ENCODE assay signal across 7 worm cellular contexts in the genomic region with DNA sequence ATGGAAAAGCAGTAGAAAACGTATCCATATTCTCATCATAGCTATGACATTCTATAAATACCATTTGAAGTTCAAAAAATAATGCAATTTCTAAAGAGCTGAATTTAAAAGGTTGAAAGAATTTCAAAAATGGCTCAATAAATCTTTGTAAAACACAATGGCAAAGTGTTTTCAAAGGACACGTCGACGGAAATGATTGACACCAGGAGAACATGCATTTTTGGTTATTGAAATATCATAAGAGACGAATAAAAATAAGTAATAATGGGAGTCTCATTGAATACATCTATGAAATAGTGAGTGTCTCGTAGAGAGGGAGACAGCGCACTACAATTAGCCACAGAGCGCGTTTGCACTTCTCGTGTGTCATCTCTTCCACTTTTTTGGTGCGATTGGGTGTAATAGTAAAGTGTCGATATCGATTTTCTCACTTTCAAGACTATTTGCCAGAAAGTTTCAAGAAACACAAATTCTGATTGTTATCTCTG.
TF ChIP-seq lines count a peak whose summit lies in the region.

TSS of gene T04F8.2 (minus strand) at position 51 of the 488 bp plus-strand sequence.

TF ChIP-seq in whole organism, L1 larva, 84 proteins besides CTCF, POLR2A, EP300 and RAD21 (continued from another document and continues in another):
- peak; percentile 66 for TF ChIP-seq nhr-47 (tag; optimal IDR thresholded peaks at IDR 0.05; lab: Kevin White, UChicago)
- TF ChIP-seq zip-4 (GFP tag; optimal IDR thresholded peaks at IDR 0.05; lab: Kevin White, UChicago): no peak
- peak; percentile 30 for TF ChIP-seq fos-1 (tag; optimal IDR thresholded peaks at IDR 0.05; lab: Kevin White, UChicago)
- TF ChIP-seq fkh-10 (GFP tag; optimal IDR thresholded peaks at IDR 0.05; lab: Kevin White, UChicago): no peak
- peak; percentile 82 for TF ChIP-seq nhr-20 (tag; optimal IDR thresholded peaks at IDR 0.05; lab: Kevin White, UChicago)
- no peak for TF ChIP-seq unc-30 (tag; optimal IDR thresholded peaks at IDR 0.05; lab: Kevin White, UChicago)
- TF ChIP-seq lin-15B (tag; optimal IDR thresholded peaks at IDR 0.05; lab: Kevin White, UChicago): peak; percentile 32
- TF ChIP-seq tlp-1 (tag; optimal IDR thresholded peaks at IDR 0.05; lab: Kevin White, UChicago): no peak
- no peak for TF ChIP-seq aha-1 (tag; optimal IDR thresholded peaks at IDR 0.05; lab: Kevin White, UChicago)
- TF ChIP-seq mep-1 (tag; optimal IDR thresholded peaks at IDR 0.05; lab: Kevin White, UChicago): peak; percentile 85
- TF ChIP-seq nhr-12 (tag; optimal IDR thresholded peaks at IDR 0.05; lab: Kevin White, UChicago): no peak
- TF ChIP-seq fkh-4 (tag; optimal IDR thresholded peaks at IDR 0.05; lab: Kevin White, UChicago; ENCODE audit: borderline replicate concordance): no peak
- TF ChIP-seq ztf-4 (tag; optimal IDR thresholded peaks at IDR 0.05; lab: Kevin White, UChicago): no peak
- no peak for TF ChIP-seq snpc-4 (tag; optimal IDR thresholded peaks at IDR 0.05; lab: Kevin White, UChicago)
- peak; percentile 72 for TF ChIP-seq nhr-71 (tag; optimal IDR thresholded peaks at IDR 0.05; lab: Kevin White, UChicago)
- TF ChIP-seq hlh-4 (tag; optimal IDR thresholded peaks at IDR 0.05; lab: Kevin White, UChicago): no peak
- no peak for TF ChIP-seq ceh-88 (GFP tag; IDR thresholded peaks at IDR 0.05; lab: Robert Waterston, UW)
- TF ChIP-seq pag-3 (tag; optimal IDR thresholded peaks at IDR 0.05; lab: Kevin White, UChicago; ENCODE audit: borderline replicate concordance, insufficient read depth): no peak

TF ChIP-seq in whole organism, L2 larva, 48 proteins besides CTCF, POLR2A, EP300 and RAD21 (continued from another document):
- TF ChIP-seq mbf-1 (tag; optimal IDR thresholded peaks at IDR 0.05; lab: Kevin White, UChicago) (no peak), nhr-129 (tag; optimal IDR thresholded peaks at IDR 0.05; lab: Kevin White, UChicago) (peak; percentile 84), sma-3 (GFP tag; optimal IDR thresholded peaks at IDR 0.05; lab: Kevin White, UChicago) (peak; percentile 29), unc-55 (GFP tag; optimal IDR thresholded peaks at IDR 0.05; lab: Kevin White, UChicago) (peak; percentile 77), C34F6.9 (tag; optimal IDR thresholded peaks at IDR 0.05; lab: Kevin White, UChicago) (peak; percentile 77), nhr-21 (tag; optimal IDR thresholded peaks at IDR 0.05; lab: Kevin White, UChicago) (peak; percentile 33), ceh-16 (tag; optimal IDR thresholded peaks at IDR 0.05; lab: Kevin White, UChicago) (peak; percentile 32), crh-2 (tag; optimal IDR thresholded peaks at IDR 0.05; lab: Kevin White, UChicago) (peak; percentile 69), elt-1 (tag; optimal IDR thresholded peaks at IDR 0.05; lab: Kevin White, UChicago) (no peak), peb-1 (tag; optimal IDR thresholded peaks at IDR 0.05; lab: Kevin White, UChicago) (no peak), nhr-25 (tag; optimal IDR thresholded peaks at IDR 0.05; lab: Kevin White, UChicago) (peak; percentile 63), lsy-2 (tag; optimal IDR thresholded peaks at IDR 0.05; lab: Kevin White, UChicago) (peak in 1 of 2 experiments; percentile 67), fos-1 (tag; optimal IDR thresholded peaks at IDR 0.05; lab: Kevin White, UChicago) (peak; percentile 82), unc-62 (GFP tag; optimal IDR thresholded peaks at IDR 0.05; lab: Kevin White, UChicago) (no peak)

TF ChIP-seq in whole organism, L3 larva, 47 proteins besides CTCF, POLR2A, EP300 and RAD21 (continued from another document and continues in another):
- TF ChIP-seq hmg-11 (tag; optimal IDR thresholded peaks at IDR 0.05; lab: Kevin White, UChicago) (peak; percentile 59), snpc-4 (tag; optimal IDR thresholded peaks at IDR 0.05; lab: Kevin White, UChicago) (peak; percentile 58), fkh-2 (tag; optimal IDR thresholded peaks at IDR 0.05; lab: Kevin White, UChicago) (no peak), mdl-1 (tag; optimal IDR thresholded peaks at IDR 0.05; lab: Kevin White, UChicago) (no peak), daf-12 (tag; optimal IDR thresholded peaks at IDR 0.05; lab: Kevin White, UChicago) (no peak), aly-2 (tag; optimal IDR thresholded peaks at IDR 0.05; lab: Kevin White, UChicago) (no peak), zag-1 (tag; optimal IDR thresholded peaks at IDR 0.05; lab: Kevin White, UChicago) (no peak), fkh-10 (GFP tag; optimal IDR thresholded peaks at IDR 0.05; lab: Kevin White, UChicago) (no peak), elt-2 (tag; optimal IDR thresholded peaks at IDR 0.05; lab: Kevin White, UChicago) (peak; percentile 50), nhr-28 (tag; optimal IDR thresholded peaks at IDR 0.05; lab: Kevin White, UChicago) (no peak), ama-1 (optimal IDR thresholded peaks at IDR 0.05; lab: Kevin White, UChicago) (no peak), unc-62 (GFP tag; optimal IDR thresholded peaks at IDR 0.05; lab: Kevin White, UChicago) (no peak), sea-2 (GFP tag; optimal IDR thresholded peaks at IDR 0.05; lab: Kevin White, UChicago) (no peak), egl-27 (tag; optimal IDR thresholded peaks at IDR 0.05; lab: Kevin White, UChicago) (no peak), ztf-11 (tag; optimal IDR thresholded peaks at IDR 0.05; lab: Kevin White, UChicago) (no peak), skn-1 (tag; optimal IDR thresholded peaks at IDR 0.05; lab: Kevin White, UChicago) (peak; percentile 58), unc-39 (tag; optimal IDR thresholded peaks at IDR 0.05; lab: Kevin White, UChicago) (no peak), mml-1 (tag; optimal IDR thresholded peaks at IDR 0.05; lab: Kevin White, UChicago) (no peak), nhr-237 (tag; optimal IDR thresholded peaks at IDR 0.05; lab: Kevin White, UChicago) (no peak), lsy-12 (tag; optimal IDR thresholded peaks at IDR 0.05; lab: Kevin White, UChicago) (no peak), ceh-9 (tag; optimal IDR thresholded peaks at IDR 0.05; lab: Kevin White, UChicago) (no peak)

TF ChIP-seq in whole organism, L4 larva, 104 proteins besides CTCF, POLR2A, EP300 and RAD21 (continued from another document and continues in another):
- TF ChIP-seq fkh-10 (GFP tag; optimal IDR thresholded peaks at IDR 0.05; lab: Kevin White, UChicago) (no peak), nhr-25 (tag; optimal IDR thresholded peaks at IDR 0.05; lab: Kevin White, UChicago; ENCODE audit: borderline replicate concordance, insufficient read depth) (peak; percentile 57), daf-8 (GFP tag; IDR thresholded peaks at IDR 0.05; lab: Robert Waterston, UW) (no peak), spr-1 (tag; optimal IDR thresholded peaks at IDR 0.05; lab: Kevin White, UChicago) (no peak), dpl-1 (GFP tag; optimal IDR thresholded peaks at IDR 0.05; lab: Kevin White, UChicago) (peak; percentile 42), zfp-3 (GFP tag; conservative IDR thresholded peaks at IDR 0.05; lab: Robert Waterston, UW) (no peak), attf-4 (tag; optimal IDR thresholded peaks at IDR 0.05; lab: Kevin White, UChicago) (no peak), R02D3.7 (tag; optimal IDR thresholded peaks at IDR 0.05; lab: Kevin White, UChicago) (no peak), unc-62 (GFP tag; optimal IDR thresholded peaks at IDR 0.05 in 1 of 2; lab: Kevin White, UChicago) (peak in 1 of 2 experiments; percentile 98), unc-62 (tag; optimal IDR thresholded peaks at IDR 0.05; lab: Kevin White, UChicago) (no peak), tra-1 (GFP tag; IDR thresholded peaks at IDR 0.05; lab: Robert Waterston, UW) (0 out of 2 replicates have a peak, but pooled peaks have one; percentile 21), gei-8 (GFP tag; optimal IDR thresholded peaks at IDR 0.05; lab: Kevin White, UChicago) (no peak), nhr-10 (tag; optimal IDR thresholded peaks at IDR 0.05; lab: Kevin White, UChicago) (no peak), lir-3 (tag; optimal IDR thresholded peaks at IDR 0.05; lab: Kevin White, UChicago) (no peak), mep-1 (tag; optimal IDR thresholded peaks at IDR 0.05; lab: Kevin White, UChicago) (peak; percentile 82), hmg-1.1 (GFP tag; IDR thresholded peaks at IDR 0.05; lab: Robert Waterston, UW) (peak; percentile 60), F49E8.2 (tag; optimal IDR thresholded peaks at IDR 0.05; lab: Kevin White, UChicago; ENCODE audit: borderline replicate concordance) (no peak), lsy-2 (tag; optimal IDR thresholded peaks at IDR 0.05; lab: Kevin White, UChicago) (peak in 1 of 2 experiments; percentile 77), lin-15B (tag; optimal IDR thresholded peaks at IDR 0.05; lab: Kevin White, UChicago) (no peak)

TF ChIP-seq in whole organism, late embryonic, 69 proteins besides CTCF, POLR2A, EP300 and RAD21 (continued from another document):
- no peak for TF ChIP-seq K09A11.1 (tag; optimal IDR thresholded peaks at IDR 0.05; lab: Kevin White, UChicago; ENCODE audit: insufficient read depth)
- no peak for TF ChIP-seq pha-4 (tag; optimal IDR thresholded peaks at IDR 0.05; lab: Kevin White, UChicago)
- TF ChIP-seq sdc-2 (tag; optimal IDR thresholded peaks at IDR 0.05; lab: Kevin White, UChicago): peak; percentile 32
- TF ChIP-seq ceh-45 (GFP tag; IDR thresholded peaks at IDR 0.05; lab: Robert Waterston, UW): no peak
- peak; percentile 53 for TF ChIP-seq nfya-1 (tag; optimal IDR thresholded peaks at IDR 0.05; lab: Kevin White, UChicago)
- no peak for TF ChIP-seq sox-2 (GFP tag; IDR thresholded peaks at IDR 0.05; lab: Robert Waterston, UW)
- TF ChIP-seq ceh-22 (tag; optimal IDR thresholded peaks at IDR 0.05; lab: Kevin White, UChicago): no peak
- no peak for TF ChIP-seq gmeb-2 (tag; optimal IDR thresholded peaks at IDR 0.05; lab: Kevin White, UChicago)
- TF ChIP-seq lim-6 (tag; optimal IDR thresholded peaks at IDR 0.05; lab: Kevin White, UChicago): no peak
- TF ChIP-seq tbx-2 (tag; optimal IDR thresholded peaks at IDR 0.05; lab: Kevin White, UChicago): peak; percentile 5
- no peak for TF ChIP-seq pat-9 (tag; optimal IDR thresholded peaks at IDR 0.05; lab: Kevin White, UChicago)
- no peak for TF ChIP-seq rnt-1 (tag; optimal IDR thresholded peaks at IDR 0.05; lab: Kevin White, UChicago)
TF ChIP-seq in whole organism, late embryonic: peak in this region for 8.

TF ChIP-seq in whole organism, mixed stage, embryonic, 35 proteins besides CTCF, POLR2A, EP300 and RAD21 (continued from another document):
- TF ChIP-seq sptf-1 (tag; optimal IDR thresholded peaks at IDR 0.05; lab: Kevin White, UChicago) (peak; percentile 24), nhr-2 (tag; optimal IDR thresholded peaks at IDR 0.05; lab: Kevin White, UChicago) (no peak), sem-2 (GFP tag; optimal IDR thresholded peaks at IDR 0.05; lab: Kevin White, UChicago) (no peak), snpc-4 (tag; optimal IDR thresholded peaks at IDR 0.05; lab: Kevin White, UChicago) (no peak), lin-32 (GFP tag; optimal IDR thresholded peaks at IDR 0.05; lab: Kevin White, UChicago) (no peak), nhr-237 (tag; optimal IDR thresholded peaks at IDR 0.05; lab: Kevin White, UChicago) (no peak), mls-2 (tag; optimal IDR thresholded peaks at IDR 0.05; lab: Kevin White, UChicago) (no peak), unc-39 (tag; optimal IDR thresholded peaks at IDR 0.05; lab: Kevin White, UChicago) (no peak), ceh-39 (tag; optimal IDR thresholded peaks at IDR 0.05; lab: Kevin White, UChicago) (peak; percentile 60), lin-13 (tag; optimal IDR thresholded peaks at IDR 0.05; lab: Kevin White, UChicago) (peak; percentile 47), nhr-12 (tag; optimal IDR thresholded peaks at IDR 0.05; lab: Kevin White, UChicago) (no peak), ham-2 (GFP tag; optimal IDR thresholded peaks at IDR 0.05; lab: Kevin White, UChicago) (no peak), mab-5 (tag; optimal IDR thresholded peaks at IDR 0.05; lab: Kevin White, UChicago) (no peak), mep-1 (tag; optimal IDR thresholded peaks at IDR 0.05; lab: Kevin White, UChicago) (peak; percentile 64), hlh-1 (tag; optimal IDR thresholded peaks at IDR 0.05; lab: Kevin White, UChicago) (peak; percentile 28), flh-1 (GFP tag; optimal IDR thresholded peaks at IDR 0.05; lab: Kevin White, UChicago) (no peak), nhr-76 (tag; optimal IDR thresholded peaks at IDR 0.05; lab: Kevin White, UChicago) (no peak), tbx-8 (GFP tag; optimal IDR thresholded peaks at IDR 0.05; lab: Kevin White, UChicago) (no peak), bed-3 (GFP tag; optimal IDR thresholded peaks at IDR 0.05; lab: Kevin White, UChicago) (no peak), nhr-28 (tag; optimal IDR thresholded peaks at IDR 0.05; lab: Kevin White, UChicago) (peak; percentile 56)

TF ChIP-seq in whole organism, young adult, 124 proteins besides CTCF, POLR2A, EP300 and RAD21 (continued from another document):
- TF ChIP-seq athp-1 (tag; optimal IDR thresholded peaks at IDR 0.05; lab: Kevin White, UChicago): no peak
- TF ChIP-seq snpc-4 (GFP tag; optimal IDR thresholded peaks at IDR 0.05; lab: Kevin White, UChicago): no peak
- TF ChIP-seq snpc-4 (tag; optimal IDR thresholded peaks at IDR 0.05; lab: Kevin White, UChicago): peak in 1 of 4 experiments; percentile 32
- peak; percentile 91 for TF ChIP-seq nhr-80 (tag; optimal IDR thresholded peaks at IDR 0.05; lab: Kevin White, UChicago)
- peak; percentile 92 for TF ChIP-seq mcd-1 (GFP tag; IDR thresholded peaks at IDR 0.05; lab: Robert Waterston, UW)
- TF ChIP-seq attf-5 (GFP tag; optimal IDR thresholded peaks at IDR 0.05; lab: Kevin White, UChicago): peak; percentile 52
- no peak for TF ChIP-seq unc-62 (GFP tag; optimal IDR thresholded peaks at IDR 0.05; lab: Kevin White, UChicago)
